Fruit fly (Drosophila melanogaster) whole organism, embryonic: Measurements from ENCODE around the gene CG4020.
A peak's percentile ranks its signal among the peaks of the same experiment; 100 is the strongest.

Experiments used
- CG11504 ChIP-seq: fragments of 200-800 bp; sonication (Bioruptor generic); optimal IDR thresholded peaks from 3 replicates; lab custom pipeline; 2019; ENCODE audit warnings: missing biosample characterization, mild to moderate bottlenecking, missing genetic modification characterization, moderate library complexity
- CG12391 ChIP-seq: fragments of 200-800 bp; sonication (Bioruptor generic); optimal IDR thresholded peaks from 3 replicates; lab custom pipeline; 2018; ENCODE audit warnings: missing biosample characterization, mild to moderate bottlenecking, missing genetic modification characterization, moderate library complexity
- CG13296 ChIP-seq: fragments of 200-800 bp; sonication (Bioruptor generic); optimal IDR thresholded peaks from 3 replicates; lab custom pipeline; 2018; ENCODE audit warnings: missing biosample characterization, mild to moderate bottlenecking, missing genetic modification characterization
- CG13775 ChIP-seq: fragments of 200-800 bp; sonication (Bioruptor generic); optimal IDR thresholded peaks from 3 replicates; lab custom pipeline; 2017; ENCODE audit warnings: missing biosample characterization, mild to moderate bottlenecking, missing genetic modification characterization
- CG15269 ChIP-seq: fragments of 200-800 bp; sonication (Bioruptor generic); optimal IDR thresholded peaks from 2 replicates; lab custom pipeline; 2018; ENCODE audit warnings: missing biosample characterization, mild to moderate bottlenecking, missing genetic modification characterization, moderate library complexity
- CG15601 ChIP-seq: fragments of 200-800 bp; sonication (Bioruptor generic); optimal IDR thresholded peaks from 3 replicates; lab custom pipeline; 2019; ENCODE audit warnings: missing biosample characterization, mild to moderate bottlenecking, missing genetic modification characterization, moderate library complexity
- CG16863 ChIP-seq: fragments of 200-800 bp; sonication (Bioruptor generic); optimal IDR thresholded peaks from 3 replicates; lab custom pipeline; 2016; ENCODE audit warnings: missing biosample characterization, missing genetic modification characterization
- CG30403 ChIP-seq: fragments of 200-800 bp; sonication (Bioruptor generic); optimal IDR thresholded peaks from 3 replicates; lab custom pipeline; 2016; ENCODE audit warnings: missing biosample characterization, missing genetic modification characterization
- CG30431 ChIP-seq: fragments of 200-800 bp; sonication (Bioruptor generic); optimal IDR thresholded peaks from 2 replicates; lab custom pipeline; 2017; ENCODE audit warnings: missing biosample characterization, missing genetic modification characterization
- CG31365 ChIP-seq: fragments of 200-800 bp; sonication (Bioruptor generic); optimal IDR thresholded peaks from 2 replicates; lab custom pipeline; 2018; ENCODE audit warnings: missing biosample characterization, mild to moderate bottlenecking, missing genetic modification characterization
- CG34376 ChIP-seq: fragments of 200-800 bp; sonication (Bioruptor generic); optimal IDR thresholded peaks from 2 replicates; lab custom pipeline; 2018; ENCODE audit warnings: missing biosample characterization, mild to moderate bottlenecking, missing genetic modification characterization
- CG4282 ChIP-seq: fragments of 200-800 bp; sonication (Bioruptor generic); optimal IDR thresholded peaks from 2 replicates; lab custom pipeline; 2016; ENCODE audit warnings: missing biosample characterization, missing genetic modification characterization
- CG4730 ChIP-seq: fragments of 200-800 bp; sonication (Bioruptor generic); IDR thresholded peaks from 2 replicates; pipeline ENCODE4 v1.3.6; 2022; ENCODE audit warnings: missing biosample characterization, missing genetic modification characterization
- CG6689 ChIP-seq: fragments of 200-800 bp; sonication (Bioruptor generic); IDR thresholded peaks from 2 replicates; pipeline ENCODE4 v1.3.6; 2022; ENCODE audit warnings: missing biosample characterization, missing genetic modification characterization
- CG9609 ChIP-seq: fragments of 200-800 bp; sonication (Bioruptor generic); optimal IDR thresholded peaks from 3 replicates; lab custom pipeline; 2016; ENCODE audit warnings: missing biosample characterization, missing genetic modification characterization
- Camta ChIP-seq: fragments of 200-800 bp; sonication (Bioruptor generic); optimal IDR thresholded peaks from 2 replicates; lab custom pipeline; 2016; ENCODE audit warnings: missing biosample characterization, missing genetic modification characterization
- Dfd ChIP-seq, 2 experiments: fragments of >200 bp; optimal IDR thresholded peaks; 2 replicates each; lab custom pipeline; 2017; ENCODE audit warnings: missing biosample characterization in 2 of 2, missing genetic modification characterization in 2 of 2
- Dip3 ChIP-seq: fragments of 200-800 bp; sonication (Bioruptor generic); optimal IDR thresholded peaks from 3 replicates; lab custom pipeline; 2016; ENCODE audit warnings: missing biosample characterization, missing genetic modification characterization
- Drgx ChIP-seq: fragments of 200-800 bp; sonication (Bioruptor generic); IDR thresholded peaks from 2 replicates; pipeline ENCODE4 v1.3.6; 2022; ENCODE audit warnings: missing biosample characterization, missing genetic modification characterization
- MESR4 ChIP-seq: fragments of 200-800 bp; sonication (Bioruptor generic); optimal IDR thresholded peaks from 2 replicates; lab custom pipeline; 2018; ENCODE audit warnings: missing biosample characterization, mild to moderate bottlenecking, missing genetic modification characterization, moderate library complexity
- Meics ChIP-seq: fragments of 200-800 bp; sonication (Bioruptor generic); optimal IDR thresholded peaks from 2 replicates; lab custom pipeline; 2017; ENCODE audit warnings: missing biosample characterization, mild to moderate bottlenecking, missing genetic modification characterization
- NC2α ChIP-seq: fragments of 200-800 bp; sonication (Bioruptor generic); optimal IDR thresholded peaks from 2 replicates; lab custom pipeline; 2016; ENCODE audit warnings: missing biosample characterization, missing genetic modification characterization
- Nf-YA ChIP-seq: fragments of 200-800 bp; sonication (Bioruptor generic); IDR thresholded peaks from 2 replicates; pipeline ENCODE4 v1.3.6; 2022; ENCODE audit warnings: missing biosample characterization, missing genetic modification characterization
- PHDP ChIP-seq: fragments of 200-800 bp; sonication (Bioruptor generic); optimal IDR thresholded peaks from 3 replicates; lab custom pipeline; 2018; ENCODE audit warnings: missing biosample characterization, mild to moderate bottlenecking, missing genetic modification characterization, moderate library complexity
- Sox102F ChIP-seq: fragments of 200-800 bp; sonication (Bioruptor generic); optimal IDR thresholded peaks from 2 replicates; lab custom pipeline; 2018; ENCODE audit warnings: missing biosample characterization, mild to moderate bottlenecking, missing genetic modification characterization, moderate library complexity
- abd-A ChIP-seq: fragments of 200-800 bp; sonication (Bioruptor generic); optimal IDR thresholded peaks from 3 replicates; lab custom pipeline; 2019; ENCODE audit warnings: missing biosample characterization, mild to moderate bottlenecking, missing genetic modification characterization, moderate library complexity
- ac ChIP-seq: fragments of 200-800 bp; sonication (Bioruptor generic); optimal IDR thresholded peaks from 3 replicates; lab custom pipeline; 2017; ENCODE audit warnings: missing biosample characterization, mild to moderate bottlenecking, missing genetic modification characterization
- ato ChIP-seq: fragments of 200-800 bp; sonication (Bioruptor generic); IDR thresholded peaks from 2 replicates; pipeline ENCODE4 v1.3.6; 2022; ENCODE audit warnings: missing biosample characterization, missing genetic modification characterization; ENCODE audit not compliant: partially characterized antibody
- bsh ChIP-seq, 2 experiments: fragments of 200-800 bp; sonication (Bioruptor generic); optimal IDR thresholded peaks; 2 replicates each; lab custom pipeline; 2017 to 2018; ENCODE audit warnings: mild to moderate bottlenecking in 2 of 2, missing biosample characterization in 2 of 2, missing genetic modification characterization in 2 of 2, moderate library complexity in 1 of 2
- cg ChIP-seq: fragments of 200-800 bp; sonication (Bioruptor generic); optimal IDR thresholded peaks from 3 replicates; lab custom pipeline; 2019; ENCODE audit warnings: missing biosample characterization, mild to moderate bottlenecking, missing genetic modification characterization, moderate library complexity
- chinmo ChIP-seq: fragments of 200-800 bp; sonication (Bioruptor generic); IDR thresholded peaks from 4 replicates; pipeline ENCODE4 v1.3.6; 2022; ENCODE audit warnings: missing biosample characterization, missing genetic modification characterization; ENCODE audit not compliant: partially characterized antibody
- chn ChIP-seq: fragments of 200-800 bp; sonication (Bioruptor generic); optimal IDR thresholded peaks from 2 replicates; lab custom pipeline; 2016; ENCODE audit warnings: missing biosample characterization, missing genetic modification characterization
- crol ChIP-seq: fragments of 200-800 bp; sonication (Bioruptor generic); IDR thresholded peaks from 2 replicates; pipeline ENCODE4 v1.3.6; 2022; ENCODE audit warnings: missing biosample characterization, missing genetic modification characterization
- dimm ChIP-seq: fragments of 200-800 bp; sonication (Bioruptor generic); IDR thresholded peaks from 2 replicates; pipeline ENCODE4 v1.3.6; 2022; ENCODE audit warnings: missing biosample characterization, missing genetic modification characterization
- emc ChIP-seq: fragments of 200-800 bp; sonication (Bioruptor generic); optimal IDR thresholded peaks from 2 replicates; lab custom pipeline; 2016; ENCODE audit warnings: missing biosample characterization, missing genetic modification characterization
- eyg ChIP-seq: fragments of 200-800 bp; sonication (Bioruptor generic); optimal IDR thresholded peaks from 3 replicates; lab custom pipeline; 2016; ENCODE audit warnings: missing biosample characterization, missing genetic modification characterization
- fd96Cb ChIP-seq: fragments of 200-800 bp; sonication (Bioruptor generic); optimal IDR thresholded peaks from 2 replicates; lab custom pipeline; 2018; ENCODE audit warnings: missing biosample characterization, mild to moderate bottlenecking, missing genetic modification characterization, moderate library complexity
- fu2 ChIP-seq: fragments of 200-800 bp; sonication (Bioruptor generic); optimal IDR thresholded peaks from 2 replicates; lab custom pipeline; 2016; ENCODE audit warnings: missing biosample characterization, missing genetic modification characterization
- kay ChIP-seq: fragments of 200-800 bp; sonication (Bioruptor generic); optimal IDR thresholded peaks from 2 replicates; lab custom pipeline; 2016; ENCODE audit warnings: missing biosample characterization, missing genetic modification characterization
- mirr ChIP-seq: fragments of 200-800 bp; sonication (Bioruptor generic); optimal IDR thresholded peaks from 3 replicates; lab custom pipeline; 2018; ENCODE audit warnings: missing biosample characterization, mild to moderate bottlenecking, missing genetic modification characterization
- nom ChIP-seq: fragments of 200-800 bp; sonication (Bioruptor generic); optimal IDR thresholded peaks from 2 replicates; lab custom pipeline; 2017; ENCODE audit warnings: missing biosample characterization, missing genetic modification characterization, mild to moderate bottlenecking, moderate library complexity, missing genetic modification reagents
- pzg ChIP-seq: fragments of 200-800 bp; sonication (Bioruptor generic); optimal IDR thresholded peaks from 3 replicates; lab custom pipeline; 2018; ENCODE audit warnings: missing biosample characterization, mild to moderate bottlenecking, missing genetic modification characterization, moderate library complexity
- sd ChIP-seq: fragments of 200-800 bp; sonication (Bioruptor generic); optimal IDR thresholded peaks from 3 replicates; lab custom pipeline; 2018; ENCODE audit warnings: missing biosample characterization, mild to moderate bottlenecking, missing genetic modification characterization, moderate library complexity
- sens ChIP-seq: fragments of 200-800 bp; sonication (Bioruptor generic); peaks from one replicate; lab custom pipeline; 2016; ENCODE audit warnings: missing biosample characterization, missing genetic modification characterization
- so ChIP-seq: fragments of 200-800 bp; sonication (Bioruptor generic); IDR thresholded peaks from 3 replicates; pipeline ENCODE4 v1.3.6; 2022; ENCODE audit warnings: missing biosample characterization, missing genetic modification characterization
- sqz ChIP-seq: fragments of 200-800 bp; sonication (Bioruptor generic); optimal IDR thresholded peaks from 3 replicates; lab custom pipeline; 2018; ENCODE audit warnings: missing biosample characterization, mild to moderate bottlenecking, missing genetic modification characterization
- stwl ChIP-seq: fragments of 200-800 bp; sonication (Bioruptor generic); optimal IDR thresholded peaks from 3 replicates; lab custom pipeline; 2018; ENCODE audit warnings: missing biosample characterization, mild to moderate bottlenecking, missing genetic modification characterization, moderate library complexity
- z ChIP-seq: fragments of 200-800 bp; sonication (Bioruptor generic); IDR thresholded peaks from 3 replicates; pipeline ENCODE4 v1.3.6; 2022; ENCODE audit warnings: missing biosample characterization, missing genetic modification characterization
- zen2 ChIP-seq: fragments of 200-800 bp; sonication (Bioruptor generic); IDR thresholded peaks from 3 replicates; pipeline ENCODE4 v1.3.6; 2022; ENCODE audit warnings: missing biosample characterization, missing genetic modification characterization; ENCODE audit not compliant: partially characterized antibody

CG4020 gene

dm6 chrX:5935072-5935738 is 29.7 kb downstream of the CG4020 start:
- TF ChIP-seq crol (GFP tag; lab: Robert Waterston, UW), result peak; percentile 62; the same call in 1 of the 2 replicates
- TF ChIP-seq Dfd (GFP tag; optimal IDR thresholded peaks at IDR 0.05; lab: Kevin White, UChicago), result peak in 1 of 2 experiments; percentile 10
- no peak for TF ChIP-seq CG16863 (GFP tag; lab: Kevin White, UChicago)
- peak; percentile 68 for TF ChIP-seq cg (GFP tag; lab: Kevin White, UChicago)
- peak; percentile 3 for TF ChIP-seq stwl (tag; lab: Kevin White, UChicago)
- TF ChIP-seq sqz (GFP tag; lab: Kevin White, UChicago), result peak; percentile 19
- TF ChIP-seq Drgx (GFP tag; lab: Robert Waterston, UW), result peak; percentile 76
- peak in 1 of 2 experiments; percentile 90 for TF ChIP-seq bsh (GFP tag; optimal IDR thresholded peaks at IDR 0.05; lab: Kevin White, UChicago)
- TF ChIP-seq NC2α, result no peak
- TF ChIP-seq CG6689 (GFP tag; lab: Robert Waterston, UW), result no peak
- no peak for TF ChIP-seq CG30403 (GFP tag; lab: Kevin White, UChicago)
- TF ChIP-seq chinmo (GFP tag; lab: Robert Waterston, UW), result no peak
- peak; percentile 18 for TF ChIP-seq abd-A
- TF ChIP-seq dimm (GFP tag; lab: Robert Waterston, UW), result no peak
- TF ChIP-seq fd96Cb (tag; lab: Kevin White, UChicago), result no peak
- peak; percentile 83 for TF ChIP-seq CG31365
- TF ChIP-seq nom (GFP tag; lab: Kevin White, UChicago), result peak; percentile 93
- TF ChIP-seq Sox102F (GFP tag; lab: Kevin White, UChicago), result no peak
- TF ChIP-seq mirr (GFP tag; lab: Kevin White, UChicago), result no peak
- TF ChIP-seq CG13775 (GFP tag; lab: Kevin White, UChicago), result no peak
- TF ChIP-seq sd (tag; lab: Kevin White, UChicago), result no peak
- peak; percentile 1 for TF ChIP-seq CG11504 (tag; lab: Kevin White, UChicago)

- no peak for TF ChIP-seq fu2 (GFP tag; lab: Kevin White, UChicago)
- no peak for TF ChIP-seq ac (GFP tag; lab: Kevin White, UChicago)
- TF ChIP-seq CG34376 (GFP tag; lab: Kevin White, UChicago), result no peak
- TF ChIP-seq abd-A, result no peak
- TF ChIP-seq so (GFP tag; lab: Robert Waterston, UW), result no peak
- peak; percentile 50; the same call in 1 of the 3 replicates for TF ChIP-seq zen2 (GFP tag; lab: Robert Waterston, UW)
- TF ChIP-seq CG4282 (GFP tag; lab: Kevin White, UChicago), result no peak
- TF ChIP-seq ato, result peak; percentile 62
- no peak for TF ChIP-seq z
- TF ChIP-seq kay (GFP tag; lab: Kevin White, UChicago), result no peak
- TF ChIP-seq dimm (GFP tag; lab: Robert Waterston, UW), result no peak
- no peak for TF ChIP-seq CG15601 (tag; lab: Kevin White, UChicago)
- TF ChIP-seq CG30431 (GFP tag; lab: Kevin White, UChicago), result no peak
- TF ChIP-seq chn (GFP tag; lab: Kevin White, UChicago), result no peak
- no peak for TF ChIP-seq CG9609 (GFP tag; lab: Kevin White, UChicago)
- TF ChIP-seq pzg (GFP tag; lab: Kevin White, UChicago), result peak; percentile 27
- no peak for TF ChIP-seq PHDP
- TF ChIP-seq Dip3, result no peak
- no peak for TF ChIP-seq Nf-YA
- no peak for TF ChIP-seq CG4730 (GFP tag; lab: Robert Waterston, UW)
- TF ChIP-seq MESR4, result no peak
- TF ChIP-seq CG12391, result no peak
- no peak for TF ChIP-seq eyg (GFP tag; lab: Kevin White, UChicago)
- TF ChIP-seq emc (GFP tag; lab: Kevin White, UChicago), result no peak
- no peak for TF ChIP-seq Meics (GFP tag; lab: Kevin White, UChicago)
- no peak for TF ChIP-seq sens (GFP tag; lab: Kevin White, UChicago)
- TF ChIP-seq CG15269, result no peak
- TF ChIP-seq CG13296 (GFP tag; lab: Kevin White, UChicago), result no peak
- no peak for TF ChIP-seq Camta (GFP tag; lab: Kevin White, UChicago)
These were observed 36.3 kb downstream of the CG4020 start for dm6 chrX:5941824-5942223.
